Fruit fly (Drosophila melanogaster): ENCODE measurements around the gene MFS10.

dm6 chrX:13136939-13137697 lies 8.3 kb downstream of the MFS10 start:
- no peak for TF ChIP-seq CG8478 (optimal IDR thresholded peaks at IDR 0.05)
- no peak for TF ChIP-seq EcR (GFP tag; optimal IDR thresholded peaks at IDR 0.05)
